Worm (Caenorhabditis elegans) whole organism, L4/young adult: ENCODE results near the gene Y39D8A.1.

Experiments used
- W03F9.2 ChIP-seq: fragments of 150-350 bp; optimal IDR thresholded peaks from 2 replicates; lab custom pipeline; 2014; ENCODE audit warnings: missing biosample characterization, missing genetic modification characterization
- him-1 ChIP-seq: sonication (generic microtip); optimal IDR thresholded peaks from 2 replicates; lab custom pipeline; 2016; ENCODE audit warnings: missing genotype, missing genetic modification reagents, missing genetic modification characterization, missing compliant biosample characterization

- TF ChIP-seq W03F9.2 (tag; lab: Kevin White, UChicago): no peak
- no peak for TF ChIP-seq him-1
These were observed 15.4 kb downstream of the Y39D8A.1 start, which contains the start of gene B0554.2 for ce11 chrV:433898-434297.
